Fruit fly (Drosophila melanogaster) whole organism, larva: ENCODE data around the gene CG4382.

Source experiments
- noc ChIP-seq: fragments of 200-800 bp; sonication (Bioruptor generic); optimal IDR thresholded peaks from 3 replicates; lab custom pipeline; 2019; ENCODE audit warnings: missing biosample characterization, mild to moderate bottlenecking, missing genetic modification characterization, moderate library complexity

The CG4382 gene

dm6 chr2L:9600772-9601171 is at the start of gene CG4382:
Gene CG4382, minus strand, starts transcription at chr2L:9600872.
- TF ChIP-seq noc, result no peak

- TF ChIP-seq noc, result peak; percentile 84
Measured at dm6 chr2L:9633811-9634436, 33.3 kb upstream of the CG4382 start, which contains the start of gene Apoltp. Gene Apoltp, plus strand, starts transcription at chr2L:9634179.

dm6 chr2L:9633098-9633497 is 32.4 kb upstream of the CG4382 start:
- no peak for TF ChIP-seq noc

dm6 chr2L:9625185-9625584 is 24.5 kb upstream of the CG4382 start, which contains the start of gene CG31882:
Gene CG31882, minus strand, starts transcription at chr2L:9625285.
- no peak for TF ChIP-seq noc

dm6 chr2L:9619925-9620324 is 19.3 kb upstream of the CG4382 start:
- no peak for TF ChIP-seq noc

dm6 chr2L:9618871-9619270 is 18.2 kb upstream of the CG4382 start:
- TF ChIP-seq noc, result peak; percentile 27

dm6 chr2L:9617908-9618307 is 17.2 kb upstream of the CG4382 start:
- peak; percentile 68 for TF ChIP-seq noc

dm6 chr2L:9616654-9617053 is 16.0 kb upstream of the CG4382 start:
- TF ChIP-seq noc, result no peak

dm6 chr2L:9615983-9616519 is 15.4 kb upstream of the CG4382 start, which contains the start of gene GlcAT-S:
Gene GlcAT-S, plus strand, starts transcription at chr2L:9616469.
- no peak for TF ChIP-seq noc

dm6 chr2L:9615561-9615960 is 14.9 kb upstream of the CG4382 start:
- no peak for TF ChIP-seq noc

- TF ChIP-seq noc, result no peak
Measured at dm6 chr2L:9614674-9615258, 14.1 kb upstream of the CG4382 start.

- no peak for TF ChIP-seq noc
Measured at dm6 chr2L:9613922-9614321, 13.2 kb upstream of the CG4382 start.

- TF ChIP-seq noc, result peak; percentile 33
Measured at dm6 chr2L:9613006-9613690, 12.5 kb upstream of the CG4382 start, which contains the start of gene Trx2. Gene Trx2, plus strand, starts transcription at chr2L:9613166.

dm6 chr2L:9612654-9613005 is 12.0 kb upstream of the CG4382 start:
- no peak for TF ChIP-seq noc

- no peak for TF ChIP-seq noc
Measured at dm6 chr2L:9609337-9609856, 8.7 kb upstream of the CG4382 start.

dm6 chr2L:9607997-9608563 is 7.4 kb upstream of the CG4382 start, which contains the start of gene gcm2:
Gene gcm2, plus strand, starts transcription at chr2L:9608562.
- no peak for TF ChIP-seq noc

- no peak for TF ChIP-seq noc
Measured at dm6 chr2L:9602103-9602502, 1.4 kb upstream of the CG4382 start.
